Fruit fly (Drosophila melanogaster) whole organism, embryonic: Measurements from ENCODE around the gene CG46440.

Experiments used
- Adf1 ChIP-seq: fragments of 200-800 bp; sonication (Bioruptor generic); IDR thresholded peaks from 2 replicates; pipeline ENCODE4 v1.3.6; 2022; ENCODE audit warnings: missing biosample characterization, missing genetic modification characterization
- Atf3 ChIP-seq: fragments of 200-800 bp; sonication (Bioruptor generic); optimal IDR thresholded peaks from 3 replicates; lab custom pipeline; 2016; ENCODE audit warnings: missing biosample characterization, missing genetic modification characterization
- Awh ChIP-seq: fragments of 200-800 bp; sonication (Bioruptor generic); IDR thresholded peaks from 2 replicates; pipeline ENCODE4, ENCODE4 v1.3.6; 2022; ENCODE audit warnings: missing biosample characterization, missing genetic modification characterization
- Bteb2 ChIP-seq: fragments of 200-800 bp; sonication (Bioruptor generic); optimal IDR thresholded peaks from 2 replicates; lab custom pipeline; 2016; ENCODE audit warnings: missing biosample characterization, missing genetic modification characterization
- CG1024 ChIP-seq: fragments of 200-800 bp; sonication (Bioruptor generic); IDR thresholded peaks from 2 replicates; pipeline ENCODE4 v1.3.6; 2022; ENCODE audit warnings: missing biosample characterization, missing genetic modification characterization
- CG10431 ChIP-seq: fragments of 200-800 bp; sonication (Bioruptor generic); optimal IDR thresholded peaks from 3 replicates; lab custom pipeline; 2018; ENCODE audit warnings: missing biosample characterization, mild to moderate bottlenecking, missing genetic modification characterization
- CG11695 ChIP-seq: fragments of 200-800 bp; sonication (Bioruptor generic); IDR thresholded peaks from 3 replicates; pipeline ENCODE4 v1.3.6; 2022; ENCODE audit warnings: missing biosample characterization, missing genetic modification characterization
- CG13775 ChIP-seq: fragments of 200-800 bp; sonication (Bioruptor generic); optimal IDR thresholded peaks from 3 replicates; lab custom pipeline; 2017; ENCODE audit warnings: missing biosample characterization, mild to moderate bottlenecking, missing genetic modification characterization
- CG14860 ChIP-seq: fragments of 200-800 bp; sonication (Bioruptor generic); IDR thresholded peaks from 3 replicates; pipeline ENCODE4 v1.3.6; 2022; ENCODE audit warnings: missing biosample characterization, missing genetic modification characterization; ENCODE audit not compliant: partially characterized antibody
- CG1529 ChIP-seq: fragments of 200-800 bp; sonication (Bioruptor generic); optimal IDR thresholded peaks from 3 replicates; lab custom pipeline; 2018; ENCODE audit warnings: missing biosample characterization, missing genetic modification characterization
- CG16863 ChIP-seq: fragments of 200-800 bp; sonication (Bioruptor generic); optimal IDR thresholded peaks from 3 replicates; lab custom pipeline; 2016; ENCODE audit warnings: missing biosample characterization, missing genetic modification characterization
- CG17802 ChIP-seq: fragments of 200-800 bp; sonication (Bioruptor generic); optimal IDR thresholded peaks from 2 replicates; lab custom pipeline; 2018; ENCODE audit warnings: missing biosample characterization, mild to moderate bottlenecking, missing genetic modification characterization, moderate library complexity
- CG1792 ChIP-seq: fragments of 200-800 bp; sonication (Bioruptor generic); optimal IDR thresholded peaks from 2 replicates; lab custom pipeline; 2016; ENCODE audit warnings: missing biosample characterization, missing genetic modification characterization
- CG2199 ChIP-seq: fragments of 200-800 bp; sonication (Bioruptor generic); IDR thresholded peaks from 3 replicates; pipeline ENCODE4 v1.3.6; 2022; ENCODE audit warnings: missing biosample characterization, missing genetic modification characterization
- CG2712 ChIP-seq: fragments of 200-800 bp; optimal IDR thresholded peaks from 3 replicates; lab custom pipeline; 2019; ENCODE audit warnings: missing biosample characterization, mild to moderate bottlenecking, missing genetic modification characterization, moderate library complexity
- CG3065 ChIP-seq: fragments of 200-800 bp; sonication (Bioruptor generic); optimal IDR thresholded peaks from 2 replicates; lab custom pipeline; 2016; ENCODE audit warnings: missing biosample characterization, missing genetic modification characterization
- CG3163 ChIP-seq: fragments of 200-800 bp; sonication (Bioruptor generic); optimal IDR thresholded peaks from 3 replicates; lab custom pipeline; 2016; ENCODE audit warnings: missing biosample characterization, missing genetic modification characterization
- CG3847 ChIP-seq: fragments of 200-800 bp; sonication (Bioruptor generic); IDR thresholded peaks from 2 replicates; pipeline ENCODE4 v1.3.6; 2022; ENCODE audit warnings: missing biosample characterization, missing genetic modification characterization
- CG4404 ChIP-seq: fragments of 200-800 bp; sonication (Bioruptor generic); IDR thresholded peaks from 2 replicates; pipeline ENCODE4 v1.3.6; 2022; ENCODE audit warnings: missing biosample characterization, missing genetic modification characterization
- CG5245 ChIP-seq: fragments of 200-800 bp; sonication (Bioruptor generic); optimal IDR thresholded peaks from 3 replicates; lab custom pipeline; 2016; ENCODE audit warnings: missing biosample characterization, missing genetic modification characterization
- CG6683 ChIP-seq: fragments of 200-800 bp; sonication (Bioruptor generic); optimal IDR thresholded peaks from 2 replicates; lab custom pipeline; 2017; ENCODE audit warnings: missing biosample characterization, mild to moderate bottlenecking, missing genetic modification characterization, missing genetic modification reagents
- CG7963 ChIP-seq: fragments of 200-800 bp; sonication (Bioruptor generic); IDR thresholded peaks from 3 replicates; pipeline ENCODE4 v1.3.6; 2022; ENCODE audit warnings: missing biosample characterization, missing genetic modification characterization; ENCODE audit not compliant: partially characterized antibody
- Drgx ChIP-seq: fragments of 200-800 bp; sonication (Bioruptor generic); IDR thresholded peaks from 2 replicates; pipeline ENCODE4 v1.3.6; 2022; ENCODE audit warnings: missing biosample characterization, missing genetic modification characterization
- HmgZ ChIP-seq: fragments of 200-800 bp; sonication (Bioruptor generic); optimal IDR thresholded peaks from 2 replicates; lab custom pipeline; 2018; ENCODE audit warnings: missing biosample characterization, mild to moderate bottlenecking, missing genetic modification characterization
- Hr39 ChIP-seq: fragments of >200 bp; optimal IDR thresholded peaks from 2 replicates; lab custom pipeline; 2017
- Hr51 ChIP-seq, 2 experiments: fragments of 200-800 bp; sonication (Bioruptor generic); optimal IDR thresholded peaks; 2 replicates in 1 of 2; 3 replicates in 1 of 2; lab custom pipeline; 2016 to 2018; ENCODE audit warnings: missing biosample characterization in 2 of 2, missing genetic modification characterization in 2 of 2, mild to moderate bottlenecking in 1 of 2, moderate library complexity in 1 of 2
- Kr ChIP-seq: fragments of 200-800 bp; sonication (Bioruptor generic); optimal IDR thresholded peaks from 2 replicates; lab custom pipeline; 2017; ENCODE audit warnings: missing biosample characterization, mild to moderate bottlenecking, missing genetic modification characterization
- NC2α ChIP-seq: fragments of 200-800 bp; sonication (Bioruptor generic); optimal IDR thresholded peaks from 2 replicates; lab custom pipeline; 2016; ENCODE audit warnings: missing biosample characterization, missing genetic modification characterization
- Nf-YA ChIP-seq: fragments of 200-800 bp; sonication (Bioruptor generic); IDR thresholded peaks from 2 replicates; pipeline ENCODE4 v1.3.6; 2022; ENCODE audit warnings: missing biosample characterization, missing genetic modification characterization
- Oli ChIP-seq: fragments of 200-800 bp; sonication (Bioruptor generic); optimal IDR thresholded peaks from 2 replicates; lab custom pipeline; 2018; ENCODE audit warnings: missing biosample characterization, mild to moderate bottlenecking, missing genetic modification characterization, moderate library complexity
- Optix ChIP-seq: fragments of 200-800 bp; sonication (Bioruptor generic); IDR thresholded peaks from 3 replicates; pipeline ENCODE4 v1.3.6; 2022; ENCODE audit warnings: missing biosample characterization, missing genetic modification characterization
- Sry-β ChIP-seq: fragments of 200-800 bp; sonication (Bioruptor generic); optimal IDR thresholded peaks from 2 replicates; lab custom pipeline; 2018; ENCODE audit warnings: missing biosample characterization, mild to moderate bottlenecking, missing genetic modification characterization, moderate library complexity
- bab2 ChIP-seq: fragments of 200-800 bp; sonication (Bioruptor generic); optimal IDR thresholded peaks from 2 replicates; lab custom pipeline; 2016; ENCODE audit warnings: missing biosample characterization, missing genetic modification characterization
- chif ChIP-seq, 2 experiments: fragments of 200-800 bp; sonication (Bioruptor generic); optimal IDR thresholded peaks; 3 replicates each; lab custom pipeline; 2016; ENCODE audit warnings: missing biosample characterization in 2 of 2, missing genetic modification characterization in 2 of 2
- ci ChIP-seq: fragments of 200-800 bp; sonication (Bioruptor generic); IDR thresholded peaks from 3 replicates; pipeline ENCODE4 v1.3.6; 2022; ENCODE audit warnings: missing biosample characterization, missing genetic modification characterization
- dimm ChIP-seq: fragments of 200-800 bp; sonication (Bioruptor generic); IDR thresholded peaks from 2 replicates; pipeline ENCODE4 v1.3.6; 2022; ENCODE audit warnings: missing biosample characterization, missing genetic modification characterization
- disco-r ChIP-seq: fragments of 200-800 bp; sonication (Bioruptor generic); optimal IDR thresholded peaks from 2 replicates; lab custom pipeline; 2016; ENCODE audit warnings: missing biosample characterization, missing genetic modification characterization
- esg ChIP-seq: fragments of 200-800 bp; sonication (Bioruptor generic); conservative IDR thresholded peaks from 2 replicates; pipeline ENCODE4 v1.3.6; 2022; ENCODE audit warnings: missing biosample characterization, missing genetic modification characterization
- inv ChIP-seq: fragments of 200-800 bp; sonication (Bioruptor generic); IDR thresholded peaks from 2 replicates; pipeline ENCODE4 v1.3.6; 2022; ENCODE audit warnings: missing biosample characterization, missing genetic modification characterization; ENCODE audit not compliant: partially characterized antibody
- lbe ChIP-seq: fragments of 200-800 bp; sonication (Bioruptor generic); optimal IDR thresholded peaks from 2 replicates; lab custom pipeline; 2016; ENCODE audit warnings: missing biosample characterization, mild to moderate bottlenecking, missing genetic modification characterization
- nom ChIP-seq: fragments of 200-800 bp; sonication (Bioruptor generic); optimal IDR thresholded peaks from 2 replicates; lab custom pipeline; 2017; ENCODE audit warnings: missing biosample characterization, missing genetic modification characterization, mild to moderate bottlenecking, moderate library complexity, missing genetic modification reagents
- odd ChIP-seq: fragments of 200-800 bp; sonication (Bioruptor generic); optimal IDR thresholded peaks from 2 replicates; lab custom pipeline; 2017; ENCODE audit warnings: missing biosample characterization, mild to moderate bottlenecking, missing genetic modification characterization
- otp ChIP-seq: fragments of 200-800 bp; sonication (Bioruptor generic); IDR thresholded peaks from 3 replicates; pipeline ENCODE4, ENCODE4 v1.3.6; 2022; ENCODE audit warnings: missing biosample characterization, missing genetic modification characterization
- pnt ChIP-seq: fragments of 200-800 bp; sonication (Bioruptor generic); optimal IDR thresholded peaks from 3 replicates; lab custom pipeline; 2016; ENCODE audit warnings: missing biosample characterization, missing genetic modification characterization
- ro ChIP-seq: fragments of 200-800 bp; sonication (Bioruptor generic); IDR thresholded peaks from 2 replicates; pipeline ENCODE4 v1.3.6; 2022; ENCODE audit warnings: missing biosample characterization, missing genetic modification characterization
- seq ChIP-seq: fragments of 200-800 bp; sonication (Bioruptor generic); IDR thresholded peaks from 2 replicates; pipeline ENCODE4 v1.3.6; 2022; ENCODE audit warnings: missing biosample characterization, missing genetic modification characterization
- sim ChIP-seq: fragments of 200-800 bp; sonication (Bioruptor generic); IDR thresholded peaks from 2 replicates; pipeline ENCODE4 v1.3.6; 2022; ENCODE audit warnings: missing biosample characterization, missing genetic modification characterization
- sisA ChIP-seq: fragments of 200-800 bp; sonication (Bioruptor generic); IDR thresholded peaks from 2 replicates; pipeline ENCODE4 v1.3.6; 2022; ENCODE audit warnings: missing biosample characterization, missing genetic modification characterization
- sr ChIP-seq: fragments of 200-800 bp; sonication (Bioruptor generic); IDR thresholded peaks from 3 replicates; pipeline ENCODE4 v1.3.6; 2022; ENCODE audit warnings: missing biosample characterization, missing genetic modification characterization
- stc ChIP-seq: fragments of 200-800 bp; sonication (Bioruptor generic); IDR thresholded peaks from 2 replicates; pipeline ENCODE4 v1.3.6; 2022; ENCODE audit warnings: missing biosample characterization, missing genetic modification characterization
- unc-4 ChIP-seq: fragments of 200-800 bp; sonication (Bioruptor generic); IDR thresholded peaks from 2 replicates; pipeline ENCODE4 v1.3.6; 2022; ENCODE audit warnings: missing biosample characterization, missing genetic modification characterization; ENCODE audit not compliant: partially characterized antibody
- vvl ChIP-seq: fragments of 200-800 bp; sonication (Bioruptor generic); IDR thresholded peaks from 2 replicates; pipeline ENCODE4 v1.3.6; 2022; ENCODE audit warnings: missing biosample characterization, missing genetic modification characterization
- zfh1 ChIP-seq: fragments of 200-800 bp; sonication (Bioruptor generic); IDR thresholded peaks from 3 replicates; pipeline ENCODE4 v1.3.6; 2022; ENCODE audit warnings: missing biosample characterization, missing genetic modification characterization
- zfh2 ChIP-seq: fragments of 200-800 bp; sonication (Bioruptor generic); optimal IDR thresholded peaks from 2 replicates; lab custom pipeline; 2016; ENCODE audit warnings: missing biosample characterization, missing genetic modification characterization

Gene CG46440

dm6 chrX:15869843-15870242 lies 12.2 kb upstream of the CG46440 start, which contains the start of gene CG16952 (continued):
- no peak for TF ChIP-seq nom (GFP tag; lab: Kevin White, UChicago)
- no peak for TF ChIP-seq CG1529 (GFP tag; lab: Kevin White, UChicago)
- no peak for TF ChIP-seq Optix (GFP tag; lab: Robert Waterston, UW)
- no peak for TF ChIP-seq CG10431 (GFP tag; lab: Kevin White, UChicago)
- no peak for TF ChIP-seq CG5245 (GFP tag; lab: Kevin White, UChicago)
- no peak for TF ChIP-seq CG3163 (GFP tag; lab: Kevin White, UChicago)
- peak; percentile 93 for TF ChIP-seq CG14860 (GFP tag; lab: Robert Waterston, UW)
- no peak for TF ChIP-seq zfh1 (GFP tag; lab: Robert Waterston, UW)
- no peak for TF ChIP-seq sim
- TF ChIP-seq HmgZ (tag; lab: Kevin White, UChicago), result peak; percentile 48
- peak; percentile 31 for TF ChIP-seq CG17802
- no peak for TF ChIP-seq seq (GFP tag; lab: Robert Waterston, UW)
- TF ChIP-seq Adf1 (GFP tag; lab: Robert Waterston, UW), result no peak
- TF ChIP-seq sisA (GFP tag; lab: Robert Waterston, UW), result no peak
- TF ChIP-seq unc-4 (GFP tag; lab: Robert Waterston, UW), result peak; percentile 89
- no peak for TF ChIP-seq Kr (GFP tag; lab: Kevin White, UChicago)
- TF ChIP-seq Oli, result no peak
- TF ChIP-seq CG13775 (GFP tag; lab: Kevin White, UChicago), result peak; percentile 11
- TF ChIP-seq Drgx, result no peak
- TF ChIP-seq CG3065 (GFP tag; lab: Kevin White, UChicago), result no peak
- TF ChIP-seq Bteb2 (GFP tag; lab: Kevin White, UChicago), result no peak
- TF ChIP-seq Sry-β (GFP tag; lab: Kevin White, UChicago), result no peak
- TF ChIP-seq CG1792 (GFP tag; lab: Kevin White, UChicago), result no peak
- TF ChIP-seq ro, result no peak
- no peak for TF ChIP-seq Atf3 (GFP tag; lab: Kevin White, UChicago)
- TF ChIP-seq CG3847 (GFP tag; lab: Robert Waterston, UW), result no peak
- no peak for TF ChIP-seq zfh2 (GFP tag; lab: Kevin White, UChicago)
- TF ChIP-seq vvl (GFP tag; lab: Robert Waterston, UW), result no peak
- TF ChIP-seq Hr51 (GFP tag; optimal IDR thresholded peaks at IDR 0.05; lab: Kevin White, UChicago), result no peak
- no peak for TF ChIP-seq otp
- no peak for TF ChIP-seq CG2712 (tag; lab: Kevin White, UChicago)
- TF ChIP-seq Nf-YA (GFP tag; lab: Robert Waterston, UW), result no peak
- no peak for TF ChIP-seq disco-r (GFP tag; lab: Kevin White, UChicago)
- no peak for TF ChIP-seq Awh (GFP tag; lab: Robert Waterston, UW)
- TF ChIP-seq lbe, result no peak
- no peak for TF ChIP-seq pnt (GFP tag; lab: Kevin White, UChicago)
- TF ChIP-seq CG7963 (GFP tag; lab: Robert Waterston, UW), result peak; percentile 88
- TF ChIP-seq stc (GFP tag; lab: Robert Waterston, UW), result no peak
- TF ChIP-seq CG6683 (GFP tag; lab: Kevin White, UChicago), result no peak
- TF ChIP-seq ci, result no peak
- no peak for TF ChIP-seq Hr39
- TF ChIP-seq dimm (GFP tag; lab: Robert Waterston, UW), result no peak
- no peak for TF ChIP-seq sr
- TF ChIP-seq NC2α (GFP tag; lab: Kevin White, UChicago), result no peak
- no peak for TF ChIP-seq CG16863
- no peak for TF ChIP-seq CG4404 (GFP tag; lab: Robert Waterston, UW)
- no peak for TF ChIP-seq CG2199
- TF ChIP-seq odd (GFP tag; lab: Kevin White, UChicago), result no peak
- peak; percentile 89 for TF ChIP-seq inv (GFP tag; lab: Robert Waterston, UW)
- TF ChIP-seq bab2, result no peak
- TF ChIP-seq CG1024 (GFP tag; lab: Robert Waterston, UW), result no peak
- TF ChIP-seq CG11695 (GFP tag; lab: Robert Waterston, UW), result no peak
- TF ChIP-seq esg (GFP tag; lab: Robert Waterston, UW), result no peak
- no peak for TF ChIP-seq chif (GFP tag; optimal IDR thresholded peaks at IDR 0.05; lab: Kevin White, UChicago)
